Fruit fly (Drosophila melanogaster): ENCODE measurements around the gene CG3436.

CG3436 gene

DNA sequence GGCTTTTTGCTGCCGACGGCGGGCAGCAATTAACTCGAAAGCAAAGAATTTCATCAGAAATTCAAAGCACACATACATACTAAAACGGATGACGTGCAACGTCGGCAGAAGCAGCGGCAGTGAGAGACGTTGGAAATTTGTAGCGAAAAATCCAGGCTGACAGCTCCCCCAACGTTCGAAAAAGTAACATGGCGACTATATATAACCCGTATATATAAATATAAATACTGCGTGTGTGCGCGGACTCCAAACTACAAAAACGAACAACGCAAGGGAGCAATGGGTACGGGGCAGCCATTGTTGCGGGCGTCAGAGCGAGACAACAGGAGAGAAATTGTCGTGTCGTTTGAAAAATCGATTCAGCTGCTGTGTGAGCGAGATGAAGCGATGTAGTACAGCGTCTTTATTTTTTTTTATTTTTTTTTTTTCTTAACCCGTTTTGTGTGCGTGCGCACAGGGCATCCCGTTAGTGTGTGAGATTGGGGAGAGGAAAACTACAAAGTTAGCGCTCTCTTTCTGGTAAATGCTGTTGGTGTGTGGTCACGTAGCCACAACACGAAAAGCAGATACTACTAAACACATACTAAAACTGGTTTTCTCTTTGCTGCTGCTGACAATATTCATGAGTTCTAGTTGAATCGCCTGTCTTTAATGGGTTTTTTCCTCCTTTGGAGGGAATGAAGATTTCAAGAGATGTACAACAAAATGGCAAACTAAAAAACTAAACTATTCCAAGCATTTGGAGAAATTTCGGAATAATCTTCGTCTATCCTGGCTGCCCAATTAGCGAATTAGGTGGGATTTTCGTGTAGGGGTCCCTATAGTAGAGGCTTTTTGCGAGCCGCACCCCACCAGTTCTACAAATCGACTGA is 5.0 kb downstream of the CG3436 start (continued):
- TF ChIP-seq CG6792 (GFP tag; optimal IDR thresholded peaks at IDR 0.05) (peak; percentile 41), CG8632 (GFP tag; optimal IDR thresholded peaks at IDR 0.05) (peak; percentile 74), CG11762 (GFP tag; optimal IDR thresholded peaks at IDR 0.05; ENCODE audit: insufficient read depth) (peak; percentile 44), Hr39 (GFP tag; optimal IDR thresholded peaks at IDR 0.05) (no peak), Met (GFP tag; optimal IDR thresholded peaks at IDR 0.05) (peak; percentile 67), CG15336 (GFP tag; IDR thresholded peaks at IDR 0.05) (no peak), fd59A (GFP tag; optimal IDR thresholded peaks at IDR 0.05) (peak; percentile 85), Lpt (GFP tag; optimal IDR thresholded peaks at IDR 0.05) (peak; percentile 97), spab (GFP tag; optimal IDR thresholded peaks at IDR 0.05) (peak; percentile 78), CG11902 (GFP tag; optimal IDR thresholded peaks at IDR 0.05) (no peak), CG10669 (GFP tag; optimal IDR thresholded peaks at IDR 0.05) (peak; percentile 70), CG10631 (GFP tag; optimal IDR thresholded peaks at IDR 0.05) (peak; percentile 70), Sox15 (GFP tag; optimal IDR thresholded peaks at IDR 0.05) (no peak), CG8119 (GFP tag; IDR thresholded peaks at IDR 0.05) (no peak), dac (GFP tag; optimal IDR thresholded peaks at IDR 0.05) (peak; percentile 92), CG3919 (GFP tag; optimal IDR thresholded peaks at IDR 0.05) (peak; percentile 74), eg (GFP tag; IDR thresholded peaks at IDR 0.05) (no peak), ss (GFP tag; optimal IDR thresholded peaks at IDR 0.05) (peak; percentile 94 to 97), Sox102F (GFP tag; optimal IDR thresholded peaks at IDR 0.05) (peak; percentile 83), svp (GFP tag) (peak; percentile 88)

DNA sequence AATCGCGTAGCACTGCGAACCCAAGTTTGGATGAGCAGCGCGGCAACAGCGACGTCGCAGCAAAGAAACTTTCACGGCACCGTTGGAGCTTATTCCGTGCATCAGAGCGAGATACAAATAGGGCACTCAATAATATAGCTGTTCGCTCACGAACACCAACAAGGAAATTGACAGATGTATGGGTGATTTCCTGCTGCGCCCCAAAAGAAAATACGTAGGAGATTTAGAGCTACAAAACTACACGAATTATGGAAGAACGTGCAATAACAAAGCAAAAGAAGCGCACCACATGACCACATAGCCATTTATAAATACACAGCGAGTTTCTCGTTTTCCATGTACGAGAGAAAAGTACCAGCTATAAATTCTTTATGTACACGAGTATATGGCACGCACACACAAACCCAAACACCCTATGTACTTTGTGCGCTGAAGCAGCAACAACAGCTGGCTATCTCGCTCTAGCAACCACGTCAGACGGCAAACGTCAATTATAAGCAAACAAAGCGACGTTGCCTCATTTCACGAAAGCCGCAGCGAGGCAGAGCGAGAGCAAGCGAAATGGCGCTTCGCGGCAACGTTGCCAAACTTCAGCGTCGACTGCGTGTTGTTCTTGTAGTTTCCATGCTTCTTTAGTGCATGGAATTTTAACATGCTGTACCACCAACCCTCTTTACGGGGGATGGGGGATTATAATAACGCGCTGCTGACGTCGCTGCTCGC is 5.8 kb downstream of the CG3436 start:
- TF ChIP-seq fkh (GFP tag; optimal IDR thresholded peaks at IDR 0.05) (peak; percentile 99), acj6 (GFP tag; optimal IDR thresholded peaks at IDR 0.05) (no peak), Met (GFP tag; optimal IDR thresholded peaks at IDR 0.05) (no peak), OdsH (GFP tag; optimal IDR thresholded peaks at IDR 0.05) (no peak), CG4318 (GFP tag; optimal IDR thresholded peaks at IDR 0.05) (no peak), CG11902 (GFP tag; optimal IDR thresholded peaks at IDR 0.05) (no peak), CG6163 (GFP tag; IDR thresholded peaks at IDR 0.05) (no peak), spab (GFP tag; optimal IDR thresholded peaks at IDR 0.05) (no peak), net (GFP tag; optimal IDR thresholded peaks at IDR 0.05) (peak; percentile 52), CG11294 (GFP tag; IDR thresholded peaks at IDR 0.05) (no peak), fd85E (GFP tag; optimal IDR thresholded peaks at IDR 0.05) (peak; percentile 65), Sox15 (GFP tag; optimal IDR thresholded peaks at IDR 0.05) (no peak), Ets96B (tag; optimal IDR thresholded peaks at IDR 0.05) (peak; percentile 3), Lpt (GFP tag; optimal IDR thresholded peaks at IDR 0.05) (no peak), svp (GFP tag) (peak; percentile 82), CG15336 (GFP tag; IDR thresholded peaks at IDR 0.05) (no peak), CG8632 (GFP tag; optimal IDR thresholded peaks at IDR 0.05) (no peak), CG8119 (GFP tag; IDR thresholded peaks at IDR 0.05) (no peak), Smox (GFP tag; optimal IDR thresholded peaks at IDR 0.05) (peak; percentile 29), CG7368 (GFP tag; optimal IDR thresholded peaks at IDR 0.05) (no peak), Eip75B (GFP tag; optimal IDR thresholded peaks at IDR 0.05) (peak; percentile 28), CG34406 (GFP tag; optimal IDR thresholded peaks at IDR 0.05) (no peak), CG10631 (GFP tag; optimal IDR thresholded peaks at IDR 0.05) (no peak), Sox102F (GFP tag; optimal IDR thresholded peaks at IDR 0.05) (peak; percentile 34), ss (GFP tag; optimal IDR thresholded peaks at IDR 0.05) (peak; percentile 51 to 80), lz (GFP tag; optimal IDR thresholded peaks at IDR 0.05) (no peak), Gug (GFP tag; IDR thresholded peaks at IDR 0.05) (no peak), Eip93F (GFP tag; optimal IDR thresholded peaks at IDR 0.05) (peak; percentile 90), CG6792 (GFP tag; optimal IDR thresholded peaks at IDR 0.05) (no peak), Blimp-1 (GFP tag; optimal IDR thresholded peaks at IDR 0.05) (peak; percentile 11), salr (GFP tag; optimal IDR thresholded peaks at IDR 0.05) (peak; percentile 20 to 21), fd59A (GFP tag; optimal IDR thresholded peaks at IDR 0.05) (no peak), eg (GFP tag; IDR thresholded peaks at IDR 0.05) (no peak), Hr39 (GFP tag; optimal IDR thresholded peaks at IDR 0.05) (no peak), CG3919 (GFP tag; optimal IDR thresholded peaks at IDR 0.05) (no peak), Eip78C (GFP tag) (no peak), CG31627 (GFP tag; optimal IDR thresholded peaks at IDR 0.05) (no peak), CG16779 (tag; optimal IDR thresholded peaks at IDR 0.05) (peak; percentile 46), CG6808 (GFP tag; optimal IDR thresholded peaks at IDR 0.05) (peak; percentile 41), CG9139 (GFP tag; optimal IDR thresholded peaks at IDR 0.05) (no peak), esn (GFP tag; optimal IDR thresholded peaks at IDR 0.05) (no peak)

Data from whole organism, prepupa.